Worm (Caenorhabditis elegans) whole organism, late embryonic: ENCODE data around the gene comt-1.
A peak's percentile ranks its signal among the peaks of the same experiment; 100 is the strongest.

Experiments used
- C08G9.2 ChIP-seq: sonication (generic microtip); optimal IDR thresholded peaks from 2 replicates; lab custom pipeline; 2016; ENCODE audit warnings: mild to moderate bottlenecking, missing genetic modification characterization, moderate library complexity, missing compliant biosample characterization
- K09A11.1 ChIP-seq: sonication (generic microtip); optimal IDR thresholded peaks from 2 replicates; lab custom pipeline; 2017; ENCODE audit warnings: antibody characterized with exemption, mild to moderate bottlenecking, missing genetic modification characterization, missing compliant biosample characterization; ENCODE audit not compliant: insufficient read depth
- Y22D7AL.16 ChIP-seq: sonication (generic microtip); optimal IDR thresholded peaks from 2 replicates; lab custom pipeline; 2016; ENCODE audit warnings: missing genetic modification characterization, missing compliant biosample characterization
- ceh-19 ChIP-seq: fragments of 200-800 bp; sonication (Bioruptor generic); optimal IDR thresholded peaks from 2 replicates; lab custom pipeline; 2018; ENCODE audit warnings: mild to moderate bottlenecking, missing genetic modification characterization, missing compliant biosample characterization
- ceh-2 ChIP-seq: sonication (generic microtip); optimal IDR thresholded peaks from 2 replicates; lab custom pipeline; 2016; ENCODE audit warnings: missing genotype, missing genetic modification characterization, missing compliant biosample characterization
- ceh-31 ChIP-seq: sonication (generic microtip); optimal IDR thresholded peaks from 2 replicates; lab custom pipeline; 2016; ENCODE audit warnings: missing genetic modification characterization, missing compliant biosample characterization
- ceh-34 ChIP-seq: sonication (generic microtip); optimal IDR thresholded peaks from 2 replicates; lab custom pipeline; 2016; ENCODE audit warnings: mild to moderate bottlenecking, missing genetic modification characterization, missing compliant biosample characterization
- ceh-48 ChIP-seq: sonication (generic microtip); optimal IDR thresholded peaks from 2 replicates; lab custom pipeline; 2016; ENCODE audit warnings: missing genetic modification characterization, inconsistent platforms, missing compliant biosample characterization
- che-1 ChIP-seq: sonication (generic microtip); optimal IDR thresholded peaks from 2 replicates; lab custom pipeline; 2016; ENCODE audit warnings: mild to moderate bottlenecking, missing genetic modification characterization, missing compliant biosample characterization
- dmd-4 ChIP-seq: sonication (generic microtip); optimal IDR thresholded peaks from 2 replicates; lab custom pipeline; 2016; ENCODE audit warnings: borderline replicate concordance, missing genetic modification characterization, missing compliant biosample characterization
- elt-2 ChIP-seq: sonication (generic microtip); optimal IDR thresholded peaks from 2 replicates; lab custom pipeline; 2016; ENCODE audit warnings: missing genetic modification reagents, missing genetic modification characterization, missing compliant biosample characterization
- elt-4 ChIP-seq: sonication (generic microtip); optimal IDR thresholded peaks from 2 replicates; lab custom pipeline; 2016; ENCODE audit warnings: missing genetic modification characterization, missing compliant biosample characterization
- fax-1 ChIP-seq: sonication (generic microtip); optimal IDR thresholded peaks from 2 replicates; lab custom pipeline; 2016; ENCODE audit warnings: missing genotype, missing genetic modification characterization, missing compliant biosample characterization
- fkh-10 ChIP-seq: fragments of 150-350 bp; optimal IDR thresholded peaks from 2 replicates; lab custom pipeline; 2014; ENCODE audit warnings: missing biosample characterization, missing genetic modification reagents, missing genetic modification characterization
- hlh-6 ChIP-seq: sonication (generic microtip); optimal IDR thresholded peaks from 2 replicates; lab custom pipeline; 2016; ENCODE audit warnings: missing genotype, missing genetic modification characterization, missing compliant biosample characterization
- hlh-8 ChIP-seq: sonication (generic microtip); optimal IDR thresholded peaks from 2 replicates; lab custom pipeline; 2016; ENCODE audit warnings: missing genotype, missing genetic modification characterization, missing compliant biosample characterization
- madf-2 ChIP-seq: sonication (generic microtip); optimal IDR thresholded peaks from 2 replicates; lab custom pipeline; 2017; ENCODE audit warnings: missing genetic modification characterization, missing compliant biosample characterization
- mec-3 ChIP-seq: sonication (generic microtip); optimal IDR thresholded peaks from 2 replicates; lab custom pipeline; 2016; ENCODE audit warnings: borderline replicate concordance, missing genetic modification characterization, missing compliant biosample characterization
- nfya-1 ChIP-seq: sonication (generic microtip); optimal IDR thresholded peaks from 2 replicates; lab custom pipeline; 2017; ENCODE audit warnings: missing genetic modification characterization, mild to moderate bottlenecking, missing compliant biosample characterization, antibody characterized with exemption, moderate library complexity
- nhr-232 ChIP-seq: sonication (generic microtip); optimal IDR thresholded peaks from 2 replicates; lab custom pipeline; 2016; ENCODE audit warnings: missing genetic modification characterization, missing compliant biosample characterization
- pag-3 ChIP-seq: sonication (generic microtip); optimal IDR thresholded peaks from 2 replicates; lab custom pipeline; 2016; ENCODE audit warnings: missing compliant biosample characterization, missing genetic modification characterization, borderline replicate concordance
- pha-4 ChIP-seq: fragments of 150-350 bp; optimal IDR thresholded peaks from 2 replicates; lab custom pipeline; 2018; ENCODE audit warnings: missing biosample characterization, missing genetic modification reagents, missing genetic modification characterization
- pqm-1 ChIP-seq: sonication (generic microtip); optimal IDR thresholded peaks from 2 replicates; lab custom pipeline; 2016; ENCODE audit warnings: missing genetic modification characterization, missing compliant biosample characterization
- ref-2 ChIP-seq: sonication (generic microtip); optimal IDR thresholded peaks from 2 replicates; lab custom pipeline; 2016; ENCODE audit warnings: missing genetic modification characterization, missing compliant biosample characterization
- sdc-2 ChIP-seq: sonication (generic microtip); optimal IDR thresholded peaks from 2 replicates; lab custom pipeline; 2016; ENCODE audit warnings: missing genotype, missing genetic modification characterization, missing compliant biosample characterization
- sox-4 ChIP-seq: sonication (generic microtip); optimal IDR thresholded peaks from 2 replicates; lab custom pipeline; 2017; ENCODE audit warnings: mild to moderate bottlenecking, missing genetic modification characterization, inconsistent platforms, missing compliant biosample characterization
- syd-9 ChIP-seq: sonication (generic microtip); optimal IDR thresholded peaks from 2 replicates; lab custom pipeline; 2016; ENCODE audit warnings: mild to moderate bottlenecking, missing genetic modification characterization, moderate library complexity, missing compliant biosample characterization
- tbx-2 ChIP-seq: sonication (generic microtip); optimal IDR thresholded peaks from 2 replicates; lab custom pipeline; 2016; ENCODE audit warnings: missing genetic modification characterization, missing compliant biosample characterization
- unc-3 ChIP-seq, 2 experiments: fragments of 200-800 bp in 1 of 2; sonication (Bioruptor generic) in 1 of 2; sonication (generic microtip) in 1 of 2; conservative IDR thresholded peaks in 1 of 2; optimal IDR thresholded peaks in 1 of 2; 2 replicates each; pipeline versions ENCODE4 v1.3.6 to Lab custom; 2016 to 2022; ENCODE audit warnings: missing compliant biosample characterization in 2 of 2, missing genetic modification characterization in 2 of 2, missing genetic modification reagents in 1 of 2
- unc-42 ChIP-seq: sonication (generic microtip); optimal IDR thresholded peaks from 2 replicates; lab custom pipeline; 2016; ENCODE audit warnings: missing genotype, missing genetic modification characterization, missing compliant biosample characterization
- unc-86 ChIP-seq: sonication (generic microtip); optimal IDR thresholded peaks from 2 replicates; lab custom pipeline; 2016; ENCODE audit warnings: missing genetic modification characterization, missing compliant biosample characterization
- ztf-16 ChIP-seq: sonication (generic microtip); optimal IDR thresholded peaks from 2 replicates; lab custom pipeline; 2017; ENCODE audit warnings: missing genetic modification characterization, missing compliant biosample characterization

comt-1 gene

DNA sequence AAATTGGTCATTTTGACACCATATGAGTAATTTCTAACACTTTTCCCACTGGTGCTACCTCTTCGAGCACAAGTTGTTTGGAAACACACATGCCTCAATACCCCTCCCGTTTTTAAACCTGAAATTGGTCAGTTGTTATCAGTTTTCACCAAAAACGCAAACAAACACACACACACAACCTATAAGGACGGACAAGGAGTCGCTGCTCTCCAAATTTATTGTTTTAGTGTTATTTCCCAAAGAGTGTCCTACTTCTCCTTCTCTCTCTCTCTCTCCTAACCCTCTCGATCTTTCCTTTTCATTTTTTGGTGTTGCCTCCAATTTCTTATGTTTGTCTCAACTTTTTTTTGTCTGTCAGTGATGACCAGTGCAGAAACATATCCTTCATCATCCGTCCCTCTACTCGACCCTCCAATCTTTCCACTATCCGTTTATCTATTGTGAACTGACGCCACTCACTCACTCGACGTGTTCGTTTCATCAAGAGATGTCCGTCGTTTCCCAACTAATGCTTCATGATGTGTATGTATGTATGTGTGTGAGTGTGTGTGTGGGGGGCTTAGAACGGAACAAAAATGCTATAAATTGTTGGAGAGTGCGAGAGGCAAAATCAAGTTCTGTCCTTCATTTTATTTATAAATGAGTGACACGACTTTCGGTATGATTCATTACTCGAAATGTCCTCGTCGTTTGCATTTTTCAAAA, 41.6 kb upstream of the comt-1 start:
- no peak for TF ChIP-seq sox-4 (tag; lab: Kevin White, UChicago)
- TF ChIP-seq madf-2 = no peak
- TF ChIP-seq che-1 (tag; lab: Kevin White, UChicago) = no peak
- no peak for TF ChIP-seq mec-3 (tag; lab: Kevin White, UChicago)
- no peak for TF ChIP-seq pha-4 (tag; lab: Kevin White, UChicago)
- no peak for TF ChIP-seq ztf-16
- no peak for TF ChIP-seq pqm-1 (tag; lab: Kevin White, UChicago)
- no peak for TF ChIP-seq syd-9 (tag; lab: Kevin White, UChicago)
- TF ChIP-seq ceh-2 (tag; lab: Kevin White, UChicago) = no peak
- TF ChIP-seq dmd-4 (tag; lab: Kevin White, UChicago) = no peak
- no peak for TF ChIP-seq C08G9.2

DNA sequence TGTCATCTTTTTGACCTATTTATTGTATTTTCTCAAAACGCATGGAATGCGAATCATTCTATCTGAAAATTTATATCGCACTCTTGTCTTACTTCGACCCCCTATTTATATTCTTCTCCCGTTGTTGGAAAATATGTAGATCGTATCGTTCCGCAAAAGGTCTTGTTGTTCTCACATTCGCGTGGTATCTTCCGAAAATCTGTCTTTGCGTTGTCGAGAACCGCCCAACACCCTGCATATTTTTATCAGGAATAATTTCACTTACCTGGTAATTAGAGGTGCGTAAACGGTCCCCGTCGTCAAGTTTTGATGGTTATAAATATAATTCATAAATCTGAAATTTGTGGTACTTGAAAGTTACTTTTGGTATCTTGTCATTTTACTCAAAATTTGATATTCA, 40.6 kb upstream of the comt-1 start:
- TF ChIP-seq unc-3 (GFP tag; conservative IDR thresholded peaks at IDR 0.05; lab: Robert Waterston, UW) (no peak), unc-3 (tag; optimal IDR thresholded peaks at IDR 0.05; lab: Kevin White, UChicago) (no peak), hlh-8 (tag; lab: Kevin White, UChicago) (no peak), unc-42 (no peak), ceh-48 (tag; lab: Kevin White, UChicago) (no peak), unc-86 (tag; lab: Kevin White, UChicago) (no peak), nhr-232 (no peak), syd-9 (tag; lab: Kevin White, UChicago) (no peak), ceh-19 (GFP tag; lab: Kevin White, UChicago) (no peak), madf-2 (no peak)

DNA sequence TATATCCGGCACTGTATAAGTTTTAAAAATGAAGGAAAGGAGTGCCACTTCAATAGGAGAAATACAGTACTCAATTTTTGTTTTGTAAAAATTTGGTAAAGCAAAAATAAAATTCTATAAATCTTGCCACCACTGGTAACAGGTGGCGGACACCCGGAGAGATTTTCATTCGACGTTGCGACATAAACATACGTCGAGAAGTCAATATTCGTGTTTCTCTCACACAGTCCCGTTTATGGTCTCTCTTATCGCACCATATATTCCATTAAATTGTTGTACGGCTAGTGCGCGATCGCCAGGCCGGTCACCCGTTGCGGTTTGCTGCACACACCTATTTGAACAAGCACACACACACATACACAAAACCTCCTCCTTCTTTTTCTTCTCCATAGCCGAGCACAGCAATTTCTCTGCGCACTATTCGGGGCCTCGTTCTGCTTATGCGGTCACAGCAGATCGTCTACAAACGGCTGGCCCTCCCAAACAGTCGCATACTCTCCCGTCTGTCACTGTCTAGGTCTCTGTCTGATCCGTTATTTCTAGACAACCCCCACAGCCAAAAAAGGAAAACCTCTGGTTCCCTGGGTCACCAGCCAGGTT, 38.7 kb upstream of the comt-1 start:
- TF ChIP-seq ceh-48 (tag; lab: Kevin White, UChicago) = no peak
- TF ChIP-seq hlh-6 = peak; percentile 40
- TF ChIP-seq Y22D7AL.16 (tag; lab: Kevin White, UChicago) = no peak
- TF ChIP-seq fkh-10 = no peak
- TF ChIP-seq tbx-2 (tag; lab: Kevin White, UChicago) = peak; percentile 68
- TF ChIP-seq fax-1 (tag; lab: Kevin White, UChicago) = no peak
- TF ChIP-seq elt-4 = no peak
- peak; percentile 39 for TF ChIP-seq ref-2
- TF ChIP-seq ceh-19 (GFP tag; lab: Kevin White, UChicago) = peak; percentile 25
- TF ChIP-seq ceh-31 (tag; lab: Kevin White, UChicago) = peak; percentile 29
- no peak for TF ChIP-seq K09A11.1 (tag; lab: Kevin White, UChicago)
- TF ChIP-seq sdc-2 (tag; lab: Kevin White, UChicago) = peak; percentile 69
- peak; percentile 33 for TF ChIP-seq elt-2
- TF ChIP-seq sox-4 (tag; lab: Kevin White, UChicago) = no peak
- TF ChIP-seq che-1 (tag; lab: Kevin White, UChicago) = peak; percentile 18
- TF ChIP-seq ceh-34 (tag; lab: Kevin White, UChicago) = peak; percentile 13

DNA sequence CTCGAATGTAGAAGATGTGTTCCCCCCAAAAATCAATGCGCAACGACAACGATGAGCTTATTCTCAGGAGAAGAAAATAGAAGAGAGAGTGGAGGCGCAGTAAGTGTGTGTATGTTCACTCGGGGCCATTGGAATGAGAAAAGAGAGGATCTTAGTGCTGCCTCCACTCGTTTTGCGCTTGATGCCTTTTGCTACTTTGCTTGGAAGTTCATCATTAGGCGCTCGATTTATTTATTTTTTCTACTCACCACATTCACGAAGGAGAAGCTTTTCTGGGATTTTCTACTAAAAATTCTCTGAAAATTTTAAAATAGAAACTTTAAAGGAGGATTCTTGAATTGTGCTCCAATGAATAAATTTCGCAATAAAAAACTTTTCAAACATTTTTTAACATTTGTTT, 36.0 kb upstream of the comt-1 start, which contains the start of gene F52B10.3:
Gene F52B10.3 (minus strand): TSS at position 101 of the 400 bp plus-strand sequence.
- no peak for TF ChIP-seq pag-3 (tag; lab: Kevin White, UChicago)
- peak; percentile 5 for TF ChIP-seq nfya-1 (tag; lab: Kevin White, UChicago)
- peak; percentile 64 for TF ChIP-seq ceh-48 (tag; lab: Kevin White, UChicago)
- TF ChIP-seq elt-2 = peak; percentile 1
- TF ChIP-seq madf-2 = no peak
